Worm (Caenorhabditis elegans) whole organism, late embryonic: Measurements from ENCODE around the gene T24E12.12.

ENCODE experiments used
- C08G9.2 ChIP-seq: sonication (generic microtip); optimal IDR thresholded peaks from 2 replicates; lab custom pipeline; 2016; ENCODE audit warnings: mild to moderate bottlenecking, missing genetic modification characterization, moderate library complexity, missing compliant biosample characterization
- C38D4.7 ChIP-seq: fragments of 200-800 bp; sonication (Bioruptor generic); optimal IDR thresholded peaks from 2 replicates; lab custom pipeline; 2018; ENCODE audit warnings: mild to moderate bottlenecking, missing genetic modification characterization, moderate library complexity, missing compliant biosample characterization
- K02D7.2 ChIP-seq: sonication (generic microtip); optimal IDR thresholded peaks from 2 replicates; lab custom pipeline; 2017; ENCODE audit warnings: mild to moderate bottlenecking, missing genetic modification characterization, missing compliant biosample characterization
- ahr-1 ChIP-seq: sonication (generic microtip); optimal IDR thresholded peaks from 2 replicates; lab custom pipeline; 2016; ENCODE audit warnings: missing genetic modification characterization, missing compliant biosample characterization
- ceh-14 ChIP-seq: sonication (generic microtip); optimal IDR thresholded peaks from 2 replicates; lab custom pipeline; 2016; ENCODE audit warnings: missing genotype, missing genetic modification characterization, missing compliant biosample characterization
- ceh-18 ChIP-seq: sonication (generic microtip); optimal IDR thresholded peaks from 2 replicates; lab custom pipeline; 2016; ENCODE audit warnings: missing genetic modification characterization, missing compliant biosample characterization
- ceh-19 ChIP-seq: fragments of 200-800 bp; sonication (Bioruptor generic); optimal IDR thresholded peaks from 2 replicates; lab custom pipeline; 2018; ENCODE audit warnings: mild to moderate bottlenecking, missing genetic modification characterization, missing compliant biosample characterization
- ceh-24 ChIP-seq: sonication (generic microtip); optimal IDR thresholded peaks from 2 replicates; lab custom pipeline; 2016; ENCODE audit warnings: mild to moderate bottlenecking, missing genetic modification characterization, missing compliant biosample characterization
- ceh-31 ChIP-seq: sonication (generic microtip); optimal IDR thresholded peaks from 2 replicates; lab custom pipeline; 2016; ENCODE audit warnings: missing genetic modification characterization, missing compliant biosample characterization
- ceh-6 ChIP-seq: fragments of 200-800 bp; sonication (Bioruptor generic); optimal IDR thresholded peaks from 2 replicates; lab custom pipeline; 2018; ENCODE audit warnings: mild to moderate bottlenecking, missing genetic modification characterization, missing compliant biosample characterization
- ceh-9 ChIP-seq: sonication (generic microtip); optimal IDR thresholded peaks from 2 replicates; lab custom pipeline; 2016; ENCODE audit warnings: mild to moderate bottlenecking, missing genetic modification characterization, inconsistent platforms, missing compliant biosample characterization
- che-1 ChIP-seq: sonication (generic microtip); optimal IDR thresholded peaks from 2 replicates; lab custom pipeline; 2016; ENCODE audit warnings: mild to moderate bottlenecking, missing genetic modification characterization, missing compliant biosample characterization
- dve-1 ChIP-seq: sonication (generic microtip); optimal IDR thresholded peaks from 2 replicates; lab custom pipeline; 2017; ENCODE audit warnings: antibody characterized with exemption, mild to moderate bottlenecking, missing genetic modification characterization, missing compliant biosample characterization
- elt-4 ChIP-seq: sonication (generic microtip); optimal IDR thresholded peaks from 2 replicates; lab custom pipeline; 2016; ENCODE audit warnings: missing genetic modification characterization, missing compliant biosample characterization
- ets-4 ChIP-seq: sonication (generic microtip); optimal IDR thresholded peaks from 2 replicates; lab custom pipeline; 2016; ENCODE audit warnings: missing genetic modification characterization, missing compliant biosample characterization
- eyg-1 ChIP-seq: sonication (generic microtip); optimal IDR thresholded peaks from 2 replicates; lab custom pipeline; 2016; ENCODE audit warnings: missing genotype, missing genetic modification characterization, missing compliant biosample characterization
- fax-1 ChIP-seq: sonication (generic microtip); optimal IDR thresholded peaks from 2 replicates; lab custom pipeline; 2016; ENCODE audit warnings: missing genotype, missing genetic modification characterization, missing compliant biosample characterization
- gmeb-2 ChIP-seq: sonication (generic microtip); optimal IDR thresholded peaks from 2 replicates; lab custom pipeline; 2016; ENCODE audit warnings: missing genetic modification characterization, inconsistent platforms, missing compliant biosample characterization
- hlh-15 ChIP-seq: sonication (generic microtip); optimal IDR thresholded peaks from 2 replicates; lab custom pipeline; 2016; ENCODE audit warnings: missing genetic modification characterization, missing compliant biosample characterization
- hlh-6 ChIP-seq: sonication (generic microtip); optimal IDR thresholded peaks from 2 replicates; lab custom pipeline; 2016; ENCODE audit warnings: missing genotype, missing genetic modification characterization, missing compliant biosample characterization
- hlh-8 ChIP-seq: sonication (generic microtip); optimal IDR thresholded peaks from 2 replicates; lab custom pipeline; 2016; ENCODE audit warnings: missing genotype, missing genetic modification characterization, missing compliant biosample characterization
- lim-6 ChIP-seq: sonication (generic microtip); optimal IDR thresholded peaks from 2 replicates; lab custom pipeline; 2016; ENCODE audit warnings: missing genetic modification characterization, missing compliant biosample characterization
- madf-2 ChIP-seq: sonication (generic microtip); optimal IDR thresholded peaks from 2 replicates; lab custom pipeline; 2017; ENCODE audit warnings: missing genetic modification characterization, missing compliant biosample characterization
- mec-3 ChIP-seq: sonication (generic microtip); optimal IDR thresholded peaks from 2 replicates; lab custom pipeline; 2016; ENCODE audit warnings: borderline replicate concordance, missing genetic modification characterization, missing compliant biosample characterization
- nfya-1 ChIP-seq: sonication (generic microtip); optimal IDR thresholded peaks from 2 replicates; lab custom pipeline; 2017; ENCODE audit warnings: missing genetic modification characterization, mild to moderate bottlenecking, missing compliant biosample characterization, antibody characterized with exemption, moderate library complexity
- nhr-11 ChIP-seq: fragments of 150-350 bp; optimal IDR thresholded peaks from 2 replicates; lab custom pipeline; 2014; ENCODE audit warnings: missing biosample characterization, missing genetic modification characterization
- npax-4 ChIP-seq: sonication (generic microtip); optimal IDR thresholded peaks from 2 replicates; lab custom pipeline; 2016; ENCODE audit warnings: missing genetic modification characterization, missing compliant biosample characterization
- pat-9 ChIP-seq: fragments of 200-800 bp; sonication (Bioruptor generic); optimal IDR thresholded peaks from 2 replicates; lab custom pipeline; 2018; ENCODE audit warnings: mild to moderate bottlenecking, missing genetic modification characterization, moderate library complexity, missing compliant biosample characterization
- pax-1 ChIP-seq: fragments of 150-350 bp; optimal IDR thresholded peaks from 2 replicates; lab custom pipeline; 2014; ENCODE audit warnings: missing biosample characterization, missing genetic modification characterization
- pros-1 ChIP-seq: fragments of 150-350 bp; optimal IDR thresholded peaks from 2 replicates; lab custom pipeline; 2014; ENCODE audit warnings: missing biosample characterization, missing genetic modification reagents, missing genetic modification characterization
- rnt-1 ChIP-seq: sonication (generic microtip); optimal IDR thresholded peaks from 2 replicates; lab custom pipeline; 2016; ENCODE audit warnings: missing genetic modification characterization, missing compliant biosample characterization
- sdc-2 ChIP-seq: sonication (generic microtip); optimal IDR thresholded peaks from 2 replicates; lab custom pipeline; 2016; ENCODE audit warnings: missing genotype, missing genetic modification characterization, missing compliant biosample characterization
- sox-2 ChIP-seq: fragments of 200-800 bp; sonication (Bioruptor generic); IDR thresholded peaks from 2 replicates; pipeline ENCODE4 v1.3.6; 2022; ENCODE audit warnings: missing genetic modification reagents, missing genetic modification characterization, missing compliant biosample characterization
- sox-4 ChIP-seq: sonication (generic microtip); optimal IDR thresholded peaks from 2 replicates; lab custom pipeline; 2017; ENCODE audit warnings: mild to moderate bottlenecking, missing genetic modification characterization, inconsistent platforms, missing compliant biosample characterization
- syd-9 ChIP-seq: sonication (generic microtip); optimal IDR thresholded peaks from 2 replicates; lab custom pipeline; 2016; ENCODE audit warnings: mild to moderate bottlenecking, missing genetic modification characterization, moderate library complexity, missing compliant biosample characterization
- tbx-7 ChIP-seq: sonication (generic microtip); optimal IDR thresholded peaks from 2 replicates; lab custom pipeline; 2016; ENCODE audit warnings: missing genotype, missing genetic modification characterization, missing compliant biosample characterization
- unc-3 ChIP-seq, 2 experiments: fragments of 200-800 bp in 1 of 2; sonication (Bioruptor generic) in 1 of 2; sonication (generic microtip) in 1 of 2; conservative IDR thresholded peaks in 1 of 2; optimal IDR thresholded peaks in 1 of 2; 2 replicates each; pipeline versions ENCODE4 v1.3.6 to Lab custom; 2016 to 2022; ENCODE audit warnings: missing compliant biosample characterization in 2 of 2, missing genetic modification characterization in 2 of 2, missing genetic modification reagents in 1 of 2

Gene T24E12.12

ce11 chrII:3777802-3778201 lies 18.7 kb downstream of the T24E12.12 start:
- no peak for TF ChIP-seq nhr-11 (tag; lab: Kevin White, UChicago)
- TF ChIP-seq sox-4 (tag; lab: Kevin White, UChicago) = no peak
- no peak for TF ChIP-seq nfya-1 (tag; lab: Kevin White, UChicago)
- TF ChIP-seq mec-3 (tag; lab: Kevin White, UChicago) = no peak
- no peak for TF ChIP-seq C38D4.7 (GFP tag; lab: Kevin White, UChicago)

- no peak for TF ChIP-seq pros-1 (tag; lab: Kevin White, UChicago)
- TF ChIP-seq unc-3 (GFP tag; conservative IDR thresholded peaks at IDR 0.05; lab: Robert Waterston, UW) = no peak
- no peak for TF ChIP-seq unc-3 (tag; optimal IDR thresholded peaks at IDR 0.05; lab: Kevin White, UChicago)
- TF ChIP-seq rnt-1 (tag; lab: Kevin White, UChicago) = no peak
- TF ChIP-seq nfya-1 (tag; lab: Kevin White, UChicago) = no peak
- TF ChIP-seq hlh-8 (tag; lab: Kevin White, UChicago) = no peak
- no peak for TF ChIP-seq ahr-1 (tag; lab: Kevin White, UChicago)
- TF ChIP-seq che-1 (tag; lab: Kevin White, UChicago) = no peak
- no peak for TF ChIP-seq dve-1 (tag; lab: Kevin White, UChicago)
- TF ChIP-seq ceh-31 (tag; lab: Kevin White, UChicago) = no peak
- TF ChIP-seq ets-4 (tag; lab: Kevin White, UChicago) = no peak
- no peak for TF ChIP-seq ceh-18 (tag; lab: Kevin White, UChicago)
- TF ChIP-seq hlh-6 = no peak
- no peak for TF ChIP-seq eyg-1 (tag; lab: Kevin White, UChicago)
- TF ChIP-seq, all 69 proteins: peak for 0
Observed at ce11 chrII:3779463-3779862, 20.4 kb downstream of the T24E12.12 start, which contains the start of gene T24E12.11. T24E12.11 (minus strand) TSS chrII:3779563.

DNA sequence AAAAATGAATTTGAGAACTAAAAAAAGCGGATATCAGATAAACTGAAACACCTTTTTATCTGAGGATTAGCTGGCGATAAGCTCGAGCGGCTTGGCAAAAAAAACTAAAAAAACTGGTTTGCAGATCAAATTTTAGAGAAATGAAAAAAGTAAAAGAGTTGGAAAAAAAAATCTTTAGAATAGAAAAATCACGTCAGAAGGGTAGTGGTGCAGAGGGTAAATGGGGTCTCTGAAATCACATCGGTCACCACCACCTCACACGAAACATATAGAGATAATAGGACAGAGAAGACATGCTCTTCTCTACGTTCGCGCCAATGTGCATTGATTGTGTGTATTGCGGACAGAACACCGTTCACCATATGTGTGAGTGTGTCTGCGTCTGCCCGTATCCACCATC lies 22.1 kb downstream of the T24E12.12 start:
- no peak for TF ChIP-seq nfya-1 (tag; lab: Kevin White, UChicago)
- TF ChIP-seq ceh-9 (tag; lab: Kevin White, UChicago) = no peak
- TF ChIP-seq sox-2 (GFP tag; lab: Robert Waterston, UW) = no peak
- TF ChIP-seq hlh-6 = no peak
- TF ChIP-seq nhr-11 (tag; lab: Kevin White, UChicago) = no peak
- TF ChIP-seq ceh-19 (GFP tag; lab: Kevin White, UChicago) = no peak
- TF ChIP-seq K02D7.2 (tag; lab: Kevin White, UChicago) = no peak
- TF ChIP-seq rnt-1 (tag; lab: Kevin White, UChicago) = no peak
- no peak for TF ChIP-seq ceh-31 (tag; lab: Kevin White, UChicago)
- TF ChIP-seq C38D4.7 (GFP tag; lab: Kevin White, UChicago) = no peak
- no peak for TF ChIP-seq unc-3 (GFP tag; conservative IDR thresholded peaks at IDR 0.05; lab: Robert Waterston, UW)
- no peak for TF ChIP-seq unc-3 (tag; optimal IDR thresholded peaks at IDR 0.05; lab: Kevin White, UChicago)

ce11 chrII:3782309-3783000 lies 23.4 kb downstream of the T24E12.12 start, which contains the start of gene T24E12.2:
T24E12.2 (plus strand) TSS chrII:3782950.
- TF ChIP-seq ceh-14 (tag; lab: Kevin White, UChicago) (no peak), ceh-6 (GFP tag; lab: Kevin White, UChicago) (no peak), pat-9 (tag; lab: Kevin White, UChicago) (no peak), sdc-2 (no peak), madf-2 (tag; lab: Kevin White, UChicago) (no peak), unc-3 (GFP tag; conservative IDR thresholded peaks at IDR 0.05; lab: Robert Waterston, UW) (no peak), unc-3 (tag; optimal IDR thresholded peaks at IDR 0.05; lab: Kevin White, UChicago) (no peak), hlh-15 (tag; lab: Kevin White, UChicago) (no peak), npax-4 (tag; lab: Kevin White, UChicago) (no peak), hlh-6 (no peak), eyg-1 (tag; lab: Kevin White, UChicago) (no peak), syd-9 (tag; lab: Kevin White, UChicago) (no peak)

- TF ChIP-seq ceh-14 (tag; lab: Kevin White, UChicago) (no peak), pax-1 (tag; lab: Kevin White, UChicago) (no peak), hlh-15 (tag; lab: Kevin White, UChicago) (no peak), fax-1 (tag; lab: Kevin White, UChicago) (no peak), C38D4.7 (GFP tag; lab: Kevin White, UChicago) (no peak), sox-4 (tag; lab: Kevin White, UChicago) (no peak), elt-4 (tag; lab: Kevin White, UChicago) (no peak), C08G9.2 (tag; lab: Kevin White, UChicago) (no peak), gmeb-2 (tag; lab: Kevin White, UChicago) (no peak), ceh-9 (tag; lab: Kevin White, UChicago) (no peak), ceh-24 (tag; lab: Kevin White, UChicago) (no peak), tbx-7 (tag; lab: Kevin White, UChicago) (no peak), pros-1 (tag; lab: Kevin White, UChicago) (no peak), lim-6 (no peak)
Observed at ce11 chrII:3785257-3785656, 26.2 kb downstream of the T24E12.12 start, which contains the start of gene T24E12.1. T24E12.1 (plus strand) TSS chrII:3785557.
